Worm (Caenorhabditis elegans) whole organism, young adult: ENCODE results near the gene F53F4.7.

ENCODE experiments used
- C06A6.2 ChIP-seq: fragments of 200-800 bp; sonication (Bioruptor generic); conservative IDR thresholded peaks from 2 replicates; pipeline ENCODE4 v1.3.6; 2022; ENCODE audit warnings: missing genetic modification characterization, missing compliant biosample characterization
- C17E4.6 ChIP-seq: fragments of 200-800 bp; sonication (Bioruptor generic); IDR thresholded peaks from 2 replicates; pipeline ENCODE4 v1.3.6; 2022; ENCODE audit warnings: missing genetic modification reagents, missing genetic modification characterization, missing compliant biosample characterization
- F22D6.2 ChIP-seq: sonication (generic microtip); optimal IDR thresholded peaks from 2 replicates; lab custom pipeline; 2016; ENCODE audit warnings: mild to moderate bottlenecking, missing genetic modification characterization, missing compliant biosample characterization
- F37B4.10 ChIP-seq: fragments of 200-800 bp; sonication (Bioruptor generic); IDR thresholded peaks from 2 replicates; pipeline ENCODE4 v1.3.6; 2022; ENCODE audit warnings: missing genetic modification characterization, missing compliant biosample characterization
- F57A8.1 ChIP-seq: fragments of 200-800 bp; sonication (Bioruptor generic); optimal IDR thresholded peaks from 2 replicates; lab custom pipeline; 2018; ENCODE audit warnings: mild to moderate bottlenecking, missing genetic modification characterization, moderate library complexity, missing compliant biosample characterization
- K12H6.12 ChIP-seq: fragments of 200-800 bp; sonication (Bioruptor generic); optimal IDR thresholded peaks from 2 replicates; lab custom pipeline; 2018; ENCODE audit warnings: mild to moderate bottlenecking, missing genetic modification characterization, missing compliant biosample characterization
- Y67H2A.10 ChIP-seq: fragments of 200-800 bp; sonication (Bioruptor generic); conservative IDR thresholded peaks from 2 replicates; pipeline ENCODE4 v1.3.6; 2022; ENCODE audit warnings: missing genetic modification reagents, missing genetic modification characterization, missing compliant biosample characterization
- ama-1 ChIP-seq, 3 experiments: fragments of 150-350 bp in 1 of 3; sonication (generic microtip) in 2 of 3; optimal IDR thresholded peaks; 2 replicates each; lab custom pipeline; 2014 to 2018; ENCODE audit warnings: missing biosample characterization in 2 of 3, missing genetic modification characterization in 2 of 3, missing genetic modification reagents in 2 of 3
- aptf-2 ChIP-seq: fragments of 200-800 bp; sonication (Bioruptor generic); conservative IDR thresholded peaks from 2 replicates; pipeline ENCODE4 v1.3.6; 2022; ENCODE audit warnings: missing genetic modification reagents, missing genetic modification characterization, missing compliant biosample characterization
- aptf-3 ChIP-seq: fragments of 200-800 bp; sonication (Bioruptor generic); IDR thresholded peaks from 2 replicates; pipeline ENCODE4 v1.3.6; 2022; ENCODE audit warnings: missing genetic modification characterization, missing compliant biosample characterization
- athp-1 ChIP-seq: sonication (generic microtip); optimal IDR thresholded peaks from 2 replicates; lab custom pipeline; 2017; ENCODE audit warnings: mild to moderate bottlenecking, missing genetic modification characterization, missing compliant biosample characterization
- attf-5 ChIP-seq: fragments of 200-800 bp; sonication (Bioruptor generic); optimal IDR thresholded peaks from 2 replicates; lab custom pipeline; 2018; ENCODE audit warnings: mild to moderate bottlenecking, missing genetic modification characterization, missing compliant biosample characterization
- attf-6 ChIP-seq: fragments of 200-800 bp; sonication (Bioruptor generic); IDR thresholded peaks from 2 replicates; pipeline ENCODE4 v1.3.6; 2022; ENCODE audit warnings: missing genetic modification reagents, missing genetic modification characterization, missing compliant biosample characterization
- bed-2 ChIP-seq: fragments of 200-800 bp; sonication (Bioruptor generic); IDR thresholded peaks from 2 replicates; pipeline ENCODE4 v1.3.6; 2022; ENCODE audit warnings: missing genetic modification reagents, missing genetic modification characterization, missing compliant biosample characterization
- cebp-1 ChIP-seq, 2 experiments: fragments of 200-800 bp in 1 of 2; sonication (Bioruptor generic) in 1 of 2; sonication (generic microtip) in 1 of 2; IDR thresholded peaks in 1 of 2; optimal IDR thresholded peaks in 1 of 2; 2 replicates each; pipeline versions ENCODE4 v1.3.6 to Lab custom; 2017 to 2022; ENCODE audit warnings: missing compliant biosample characterization in 2 of 2, missing genetic modification characterization in 2 of 2, mild to moderate bottlenecking in 1 of 2, missing genetic modification reagents in 1 of 2, moderate library complexity in 1 of 2
- ceh-27 ChIP-seq: fragments of 200-800 bp; sonication (Bioruptor generic); optimal IDR thresholded peaks from 2 replicates; lab custom pipeline; 2018; ENCODE audit warnings: mild to moderate bottlenecking, missing genetic modification characterization, moderate library complexity, missing compliant biosample characterization
- dpl-1 ChIP-seq: fragments of 150-350 bp; optimal IDR thresholded peaks from 2 replicates; lab custom pipeline; 2014; ENCODE audit warnings: missing biosample characterization, missing genetic modification reagents, missing genetic modification characterization
- egl-18 ChIP-seq: fragments of 200-800 bp; sonication (Bioruptor generic); IDR thresholded peaks from 2 replicates; pipeline ENCODE4 v1.3.6; 2022; ENCODE audit warnings: missing genetic modification reagents, missing genetic modification characterization, missing compliant biosample characterization
- hsf-1 ChIP-seq: fragments of 200-800 bp; sonication (Bioruptor generic); IDR thresholded peaks from 2 replicates; pipeline ENCODE4 v1.3.6; 2022; ENCODE audit warnings: missing genetic modification reagents, missing genetic modification characterization, missing compliant biosample characterization
- lin-26 ChIP-seq: fragments of 200-800 bp; sonication (Bioruptor generic); IDR thresholded peaks from 2 replicates; pipeline ENCODE4 v1.3.6; 2022; ENCODE audit warnings: missing genetic modification reagents, missing genetic modification characterization, missing compliant biosample characterization
- lin-35 ChIP-seq, 3 experiments: fragments of 150-350 bp in 2 of 3; sonication (generic microtip) in 1 of 3; optimal IDR thresholded peaks; 2 replicates each; lab custom pipeline; 2014 to 2018; ENCODE audit warnings: missing biosample characterization in 3 of 3, missing genetic modification characterization in 3 of 3, missing genetic modification reagents in 3 of 3
- lin-54 ChIP-seq: fragments of 200-800 bp; sonication (Bioruptor generic); optimal IDR thresholded peaks from 2 replicates; lab custom pipeline; 2018; ENCODE audit warnings: mild to moderate bottlenecking, missing genetic modification characterization, missing compliant biosample characterization
- lir-1 ChIP-seq: fragments of 200-800 bp; sonication (Bioruptor generic); conservative IDR thresholded peaks from 2 replicates; pipeline ENCODE4 v1.3.6; 2022; ENCODE audit warnings: missing genetic modification reagents, missing genetic modification characterization, missing compliant biosample characterization
- madf-6 ChIP-seq: fragments of 200-800 bp; sonication (Bioruptor generic); IDR thresholded peaks from 2 replicates; pipeline ENCODE4 v1.3.6; 2022; ENCODE audit warnings: missing genetic modification reagents, missing genetic modification characterization, missing compliant biosample characterization
- madf-8 ChIP-seq: fragments of 200-800 bp; sonication (Bioruptor generic); conservative IDR thresholded peaks from 2 replicates; pipeline ENCODE4 v1.3.6; 2022; ENCODE audit warnings: missing genetic modification reagents, missing genetic modification characterization, missing compliant biosample characterization
- mel-28 ChIP-seq: sonication (generic microtip); optimal IDR thresholded peaks from 2 replicates; lab custom pipeline; 2016; ENCODE audit warnings: borderline replicate concordance, mild to moderate bottlenecking, missing genetic modification characterization, missing compliant biosample characterization
- mes-4 ChIP-seq: sonication (generic microtip); optimal IDR thresholded peaks from 2 replicates; lab custom pipeline; 2016; ENCODE audit warnings: missing genotype, missing genetic modification characterization, missing compliant biosample characterization
- nhr-90 ChIP-seq: sonication (generic microtip); optimal IDR thresholded peaks from 2 replicates; lab custom pipeline; 2016; ENCODE audit warnings: missing genotype, mild to moderate bottlenecking, missing genetic modification characterization, missing compliant biosample characterization
- pha-4 ChIP-seq: fragments of 150-350 bp; sonication (generic microtip); optimal IDR thresholded peaks from 2 replicates; lab custom pipeline; 2014; ENCODE audit warnings: missing biosample characterization, missing genetic modification reagents, missing genetic modification characterization
- repo-1 ChIP-seq: sonication (generic microtip); optimal IDR thresholded peaks from 2 replicates; lab custom pipeline; 2017; ENCODE audit warnings: mild to moderate bottlenecking, missing genetic modification characterization, missing compliant biosample characterization
- rpc-1 ChIP-seq, 2 experiments: fragments of 150-350 bp in 1 of 2; sonication (generic microtip) in 1 of 2; optimal IDR thresholded peaks; 2 replicates each; lab custom pipeline; 2014 to 2018; ENCODE audit warnings: missing biosample characterization in 1 of 2, missing genetic modification characterization in 1 of 2, missing genetic modification reagents in 1 of 2, missing genotype in 1 of 2
- sea-2 ChIP-seq: fragments of 200-800 bp; sonication (Bioruptor generic); IDR thresholded peaks from 2 replicates; pipeline ENCODE4 v1.3.6; 2022; ENCODE audit warnings: missing genetic modification characterization, missing compliant biosample characterization
- snpc-1.3 ChIP-seq: sonication (generic microtip); optimal IDR thresholded peaks from 2 replicates; lab custom pipeline; 2017; ENCODE audit warnings: missing genetic modification characterization, mild to moderate bottlenecking, missing compliant biosample characterization, antibody characterized with exemption, moderate library complexity, missing genotype, missing genetic modification reagents; ENCODE audit not compliant: insufficient read depth
- sptf-2 ChIP-seq: fragments of 200-800 bp; sonication (Bioruptor generic); optimal IDR thresholded peaks from 2 replicates; lab custom pipeline; 2018; ENCODE audit warnings: mild to moderate bottlenecking, missing genetic modification characterization, missing compliant biosample characterization
- tlf-1 ChIP-seq: fragments of 200-800 bp; sonication (Bioruptor generic); optimal IDR thresholded peaks from 2 replicates; lab custom pipeline; 2018; ENCODE audit warnings: mild to moderate bottlenecking, missing genetic modification characterization, missing compliant biosample characterization
- zim-3 ChIP-seq: sonication (generic microtip); optimal IDR thresholded peaks from 2 replicates; lab custom pipeline; 2017; ENCODE audit warnings: mild to moderate bottlenecking, missing genetic modification characterization, moderate library complexity, missing compliant biosample characterization
- ztf-25 ChIP-seq: fragments of 200-800 bp; sonication (Bioruptor generic); IDR thresholded peaks from 2 replicates; pipeline ENCODE4 v1.3.6; 2022; ENCODE audit warnings: missing genetic modification reagents, missing genetic modification characterization, missing compliant biosample characterization
- ztf-26 ChIP-seq: sonication (generic microtip); optimal IDR thresholded peaks from 2 replicates; lab custom pipeline; 2017; ENCODE audit warnings: missing genetic modification characterization, missing compliant biosample characterization
- ztf-3 ChIP-seq: fragments of 200-800 bp; sonication (Bioruptor generic); optimal IDR thresholded peaks from 2 replicates; lab custom pipeline; 2018; ENCODE audit warnings: mild to moderate bottlenecking, missing genetic modification characterization, missing compliant biosample characterization

F53F4.7 gene

DNA sequence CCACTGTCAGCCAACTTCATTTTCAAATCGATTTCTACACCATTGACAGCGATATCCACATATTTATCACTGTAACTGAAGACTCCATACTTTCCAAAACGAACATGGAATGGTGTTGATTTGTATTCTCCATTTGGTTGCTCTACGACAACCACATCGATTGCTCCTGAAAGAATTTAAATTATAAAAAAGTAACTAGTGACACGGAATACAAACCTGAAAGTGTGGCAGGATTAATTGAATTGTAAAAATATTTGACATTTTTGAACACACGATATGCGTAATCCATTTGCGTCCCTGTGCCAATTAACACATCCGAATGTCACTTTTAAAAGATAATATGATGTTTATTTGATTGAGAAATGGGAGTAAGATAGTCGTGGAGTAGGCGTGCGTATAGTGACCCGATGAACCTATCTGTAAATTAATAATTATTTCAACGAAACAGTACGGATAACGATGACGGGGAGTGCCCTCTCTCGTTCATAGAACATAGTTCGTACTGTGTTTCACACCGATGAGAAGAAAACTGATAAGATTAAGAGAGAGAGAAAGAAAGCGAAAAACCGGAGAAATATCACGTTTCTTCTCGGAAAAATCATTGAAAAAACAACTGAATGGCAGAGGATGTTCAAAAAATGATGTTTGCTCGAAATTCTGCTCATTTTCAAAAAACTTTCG lies 40.1 kb upstream of the F53F4.7 start, which contains the start of gene lpin-1 (continued):
- TF ChIP-seq ceh-27 (GFP tag; lab: Kevin White, UChicago) (no peak), ama-1 (optimal IDR thresholded peaks at IDR 0.05; lab: Kevin White, UChicago) (no peak), ama-1 (GFP tag; optimal IDR thresholded peaks at IDR 0.05; lab: Kevin White, UChicago) (peak in 1 of 2 experiments; percentile 19), nhr-90 (tag; lab: Kevin White, UChicago) (no peak)
- TF ChIP-seq, all 124 proteins: peak for 7

ce11 chrV:13652322-13652721 lies 38.6 kb upstream of the F53F4.7 start:
- 0 out of 2 replicates have a peak, but pooled peaks have one; percentile 17 for TF ChIP-seq attf-6
- TF ChIP-seq F37B4.10 (GFP tag; lab: Robert Waterston, UW) = 0 out of 2 replicates have a peak, but pooled peaks have one; percentile 77
- TF ChIP-seq ztf-3 = no peak

DNA sequence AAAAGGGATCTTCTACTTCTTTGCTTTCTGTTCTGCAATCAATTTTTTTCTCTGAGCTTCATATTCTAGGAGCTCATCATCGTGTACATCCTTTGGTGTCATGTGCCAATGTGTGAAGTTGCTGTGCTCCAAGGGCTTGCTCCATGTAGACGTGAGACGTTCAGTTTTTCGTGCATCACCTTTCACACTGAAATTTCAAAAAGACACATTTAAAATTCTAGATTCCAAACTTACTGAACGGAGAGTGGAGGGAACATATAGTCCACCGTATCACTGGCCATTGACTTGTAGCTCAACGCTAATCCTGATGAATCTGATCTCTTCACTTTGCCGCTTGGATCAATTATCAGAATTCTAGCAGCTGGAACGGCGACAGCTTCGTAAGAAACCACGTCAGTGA lies 37.0 kb upstream of the F53F4.7 start:
- 0 out of 2 replicates have a peak, but pooled peaks have one; percentile 32 for TF ChIP-seq C06A6.2 (GFP tag; lab: Robert Waterston, UW)
- peak; percentile 23 for TF ChIP-seq repo-1 (tag; lab: Kevin White, UChicago)
- TF ChIP-seq ztf-25 (GFP tag; lab: Robert Waterston, UW) = no peak

DNA sequence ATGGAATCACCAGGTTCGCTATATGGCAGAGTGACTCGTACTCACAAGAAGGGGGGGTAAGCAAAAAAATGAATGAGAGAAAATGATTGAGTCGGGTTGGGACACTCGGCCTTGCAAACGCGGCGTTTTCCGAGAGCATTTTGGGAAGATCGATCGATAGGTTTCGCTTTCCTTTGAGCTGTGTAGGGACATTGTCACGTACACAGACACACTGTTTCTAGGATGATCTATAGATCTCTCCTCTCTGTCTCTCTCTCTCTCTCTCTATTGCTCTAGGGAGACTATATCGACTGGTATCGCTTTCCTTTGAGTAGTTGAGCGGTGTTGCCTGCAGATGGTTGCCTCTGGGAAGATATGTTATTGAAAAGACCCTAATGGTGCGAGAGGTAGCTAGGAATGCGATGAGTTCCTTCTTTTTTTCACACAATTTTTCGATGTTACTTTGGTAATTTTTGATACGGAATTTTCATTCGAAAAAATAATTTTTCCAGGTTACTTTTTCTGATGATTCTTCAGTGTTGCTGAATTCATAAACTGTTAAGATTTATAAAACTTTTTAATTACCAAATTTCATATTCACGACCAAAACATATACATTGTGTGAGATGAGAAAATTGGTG lies 36.1 kb upstream of the F53F4.7 start, which contains the start of gene H37A05.4:
Gene H37A05.4 (minus strand): TSS at position 51 of the 620 bp plus-strand sequence.
- TF ChIP-seq madf-6 (GFP tag; lab: Robert Waterston, UW) (peak; percentile 50; the same call in 1 of the 2 replicates), tlf-1 (peak; percentile 74), snpc-1.3 (no peak), zim-3 (tag; lab: Kevin White, UChicago) (peak; percentile 84), lin-35 (GFP tag; optimal IDR thresholded peaks at IDR 0.05; lab: Kevin White, UChicago) (peak in 1 of 3 experiments; percentile 17), cebp-1 (GFP tag; IDR thresholded peaks at IDR 0.05; lab: Robert Waterston, UW) (no peak), cebp-1 (tag; optimal IDR thresholded peaks at IDR 0.05; lab: Kevin White, UChicago) (peak; percentile 81), aptf-3 (GFP tag; lab: Robert Waterston, UW) (peak; percentile 94; the same call in 1 of the 2 replicates), madf-8 (no peak), aptf-2 (GFP tag; lab: Robert Waterston, UW) (peak; percentile 96), lin-26 (GFP tag; lab: Robert Waterston, UW) (peak; percentile 54), hsf-1 (GFP tag; lab: Robert Waterston, UW) (peak; percentile 34; the same call in 1 of the 2 replicates), egl-18 (GFP tag; lab: Robert Waterston, UW) (no peak), mel-28 (no peak), lir-1 (GFP tag; lab: Robert Waterston, UW) (no peak), attf-5 (GFP tag; lab: Kevin White, UChicago) (peak; percentile 31), athp-1 (tag; lab: Kevin White, UChicago) (peak; percentile 89), bed-2 (no peak), C17E4.6 (GFP tag; lab: Robert Waterston, UW) (no peak), pha-4 (tag; lab: Kevin White, UChicago) (no peak), lin-54 (GFP tag; lab: Kevin White, UChicago) (peak; percentile 8), mes-4 (tag; lab: Kevin White, UChicago) (no peak), F57A8.1 (GFP tag; lab: Kevin White, UChicago) (no peak), dpl-1 (GFP tag; lab: Kevin White, UChicago) (no peak), rpc-1 (optimal IDR thresholded peaks at IDR 0.05; lab: Kevin White, UChicago) (no peak), rpc-1 (tag; optimal IDR thresholded peaks at IDR 0.05; lab: Kevin White, UChicago) (no peak), F22D6.2 (peak; percentile 5), sptf-2 (GFP tag; lab: Kevin White, UChicago) (no peak), K12H6.12 (peak; percentile 41), ama-1 (optimal IDR thresholded peaks at IDR 0.05; lab: Kevin White, UChicago) (peak; percentile 66), ama-1 (GFP tag; optimal IDR thresholded peaks at IDR 0.05; lab: Kevin White, UChicago) (peak; percentile 8 to 62), sea-2 (GFP tag; lab: Robert Waterston, UW) (peak; percentile 15; the same call in 1 of the 2 replicates), nhr-90 (tag; lab: Kevin White, UChicago) (peak; percentile 51), Y67H2A.10 (GFP tag; lab: Robert Waterston, UW) (peak; percentile 26; the same call in 1 of the 2 replicates), ztf-26 (tag; lab: Kevin White, UChicago) (peak; percentile 68)
